Fruit fly (Drosophila melanogaster) S2 (cell line): ENCODE results near the gene CG17652.

Source experiments
- CG8478 ChIP-seq: fragments of >200 bp; optimal IDR thresholded peaks from 2 replicates; lab custom pipeline; 2018
- CTCF ChIP-seq, 2 experiments: fragments of >200 bp; optimal IDR thresholded peaks; 2 replicates each; lab custom pipeline; 2018

DNA sequence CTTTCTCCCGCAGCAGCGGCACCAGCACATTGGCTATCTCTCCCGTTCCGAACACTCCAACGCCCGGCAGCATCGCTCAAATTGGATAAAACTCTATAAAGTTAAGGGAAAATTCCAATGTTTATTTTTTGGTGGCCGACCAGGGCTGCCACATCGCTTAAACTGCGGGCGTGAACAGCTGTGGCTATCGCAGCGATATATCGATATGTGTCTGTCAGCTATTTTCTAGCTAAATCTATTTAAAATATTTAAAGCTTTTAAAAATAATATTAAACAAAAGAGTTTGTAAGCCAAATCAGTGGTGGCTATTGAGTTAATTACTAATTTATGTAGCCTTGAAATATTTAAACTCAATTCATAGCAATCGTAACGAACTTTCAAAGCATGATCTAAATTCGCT, 19.8 kb upstream of the CG17652 start, which contains the start of the genes CG17712 and CG17648:
- TF ChIP-seq CG8478 (no peak), CTCF (optimal IDR thresholded peaks at IDR 0.05; lab: Kevin White, UChicago) (no peak)
